Worm (Caenorhabditis elegans): Measurements from ENCODE around the gene unc-69.
A peak's percentile ranks its signal among the peaks of the same experiment; 100 is the strongest.

Gene unc-69

DNA sequence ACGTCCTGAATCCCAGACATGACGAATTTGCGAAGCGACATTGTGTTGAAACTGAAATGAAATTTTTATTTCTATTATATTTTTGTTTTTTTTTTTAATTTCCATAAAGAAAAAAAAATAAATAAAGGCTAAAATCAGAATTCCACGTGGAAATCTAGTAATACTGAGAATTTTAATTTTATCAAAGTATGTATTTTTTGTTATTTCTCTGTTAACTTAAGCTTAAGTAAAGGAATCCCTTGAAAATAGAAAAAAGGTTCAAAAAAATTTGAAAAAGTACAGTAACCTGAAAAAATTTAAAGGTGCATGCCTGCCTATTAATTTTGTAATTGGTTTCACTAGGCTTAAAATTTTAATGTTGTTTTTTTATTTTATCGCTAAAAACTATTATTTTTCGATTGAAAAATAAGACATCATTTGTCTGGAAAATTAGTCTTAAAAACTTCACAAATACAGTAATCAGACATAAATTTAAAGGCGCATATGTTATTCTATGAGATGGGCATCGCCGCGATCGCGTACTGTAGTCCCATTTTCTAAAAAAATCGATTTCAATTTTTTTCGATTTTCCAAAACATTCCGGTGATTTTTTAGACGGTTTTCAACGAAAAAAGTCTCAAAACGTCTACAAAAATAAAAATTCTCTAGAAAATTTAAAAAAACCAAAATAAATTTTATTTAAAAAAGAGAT, 11.8 kb downstream of the unc-69 start, which contains the start of gene nex-2 (continued):
- no peak for TF ChIP-seq sdc-2 (tag; optimal IDR thresholded peaks at IDR 0.05)

DNA sequence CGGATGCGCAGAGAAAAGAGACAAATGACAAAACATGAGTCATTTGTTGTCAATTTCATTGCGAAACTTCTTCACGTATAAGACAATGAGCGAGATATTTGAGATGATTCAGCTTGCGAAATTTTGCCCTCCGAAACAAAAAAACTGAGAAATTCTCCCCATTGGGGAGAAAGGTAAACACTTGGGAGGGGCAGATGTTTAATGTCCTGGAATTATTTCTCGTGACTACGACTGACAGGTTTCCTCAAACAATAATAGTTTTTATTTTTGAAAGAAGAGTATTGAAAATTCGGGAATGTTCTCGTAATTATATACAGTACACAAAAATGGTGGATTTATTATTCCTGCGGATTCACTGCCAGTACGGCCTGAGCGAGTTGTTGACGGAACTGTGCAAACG, 12.5 kb downstream of the unc-69 start:
- TF ChIP-seq pax-1 (tag; optimal IDR thresholded peaks at IDR 0.05), result no peak
- no peak for TF ChIP-seq pag-3 (tag; optimal IDR thresholded peaks at IDR 0.05; ENCODE audit: borderline replicate concordance)

DNA sequence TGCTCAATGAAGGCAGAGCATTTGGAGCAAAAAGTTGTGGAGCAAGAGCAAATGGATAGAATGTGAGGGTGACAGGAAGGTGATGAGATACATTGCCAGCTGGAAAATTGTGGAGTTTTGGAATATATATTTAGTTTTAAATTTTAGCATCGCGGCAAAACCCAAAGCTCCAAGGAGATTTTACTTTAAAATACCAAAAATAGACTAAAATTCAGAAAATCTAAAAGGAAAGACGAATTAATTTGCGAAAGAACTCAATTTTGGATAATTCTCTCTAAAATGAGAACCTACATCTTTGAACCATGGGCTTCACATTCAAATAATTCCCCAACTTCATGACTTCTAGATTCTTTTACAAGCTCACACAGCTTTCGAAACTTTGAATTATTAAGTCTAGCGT, 13.8 kb downstream of the unc-69 start, which contains the start of gene T07C4.12:
Gene T07C4.12 (minus strand): TSS at position 101 of the 400 bp plus-strand sequence.
- TF ChIP-seq pax-1 (tag; optimal IDR thresholded peaks at IDR 0.05) (no peak), nhr-232 (tag; optimal IDR thresholded peaks at IDR 0.05) (no peak), ceh-24 (tag; optimal IDR thresholded peaks at IDR 0.05) (no peak), F13H6.1 (tag; optimal IDR thresholded peaks at IDR 0.05) (no peak), ceh-22 (tag; optimal IDR thresholded peaks at IDR 0.05) (no peak), fkh-6 (tag; optimal IDR thresholded peaks at IDR 0.05) (no peak), nfya-1 (tag; optimal IDR thresholded peaks at IDR 0.05) (no peak), unc-42 (tag; optimal IDR thresholded peaks at IDR 0.05) (no peak), ceh-48 (tag; optimal IDR thresholded peaks at IDR 0.05) (no peak)

DNA sequence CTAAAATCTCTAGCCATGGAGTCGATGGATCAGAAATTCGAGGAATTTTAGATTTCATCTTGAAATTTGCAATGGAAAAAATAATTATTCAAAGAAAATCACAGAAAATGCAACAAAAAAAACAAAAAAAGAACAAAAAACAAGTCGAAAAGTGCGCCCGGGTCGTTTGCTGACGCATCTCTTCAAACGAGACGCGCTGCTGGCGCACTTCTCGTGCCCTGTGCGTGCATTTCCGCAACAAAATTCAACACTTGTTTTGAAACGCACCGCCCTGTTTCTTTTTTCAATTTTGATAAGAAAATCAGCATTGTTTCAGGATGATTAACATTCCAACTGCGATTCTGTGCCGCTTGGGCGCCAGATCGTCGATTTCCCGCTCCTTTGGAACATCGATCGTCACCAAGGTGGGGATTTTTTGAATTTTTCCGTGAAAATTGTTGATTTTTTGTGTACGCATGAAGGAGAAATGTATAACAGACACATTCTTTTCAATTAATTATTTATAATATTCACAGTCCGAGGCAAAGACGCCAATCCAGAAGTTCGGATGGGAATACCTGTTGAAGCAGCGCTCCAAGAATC, 15.3 kb downstream of the unc-69 start, which contains the start of the genes jmjd-4 and mev-1:
Gene jmjd-4 (minus strand): TSS at position 58 of the 582 bp plus-strand sequence.
Gene mev-1 (plus strand): TSS at position 317 of the 582 bp plus-strand sequence.
- peak; percentile 45 for TF ChIP-seq ref-2 (tag; optimal IDR thresholded peaks at IDR 0.05)
- TF ChIP-seq ceh-18 (tag; optimal IDR thresholded peaks at IDR 0.05), result peak; percentile 70
- TF ChIP-seq unc-42 (tag; optimal IDR thresholded peaks at IDR 0.05), result peak; percentile 31
- no peak for TF ChIP-seq pag-3 (tag; optimal IDR thresholded peaks at IDR 0.05; ENCODE audit: borderline replicate concordance)
- no peak for TF ChIP-seq ztf-16 (tag; optimal IDR thresholded peaks at IDR 0.05)
- no peak for TF ChIP-seq zip-5 (tag; optimal IDR thresholded peaks at IDR 0.05)
- TF ChIP-seq rnt-1 (tag; optimal IDR thresholded peaks at IDR 0.05), result peak; percentile 58
- peak; percentile 56 for TF ChIP-seq ceh-31 (tag; optimal IDR thresholded peaks at IDR 0.05)
- TF ChIP-seq ahr-1 (tag; optimal IDR thresholded peaks at IDR 0.05), result peak; percentile 24
- TF ChIP-seq nfya-1 (tag; optimal IDR thresholded peaks at IDR 0.05), result peak; percentile 68
- TF ChIP-seq elt-2 (tag; optimal IDR thresholded peaks at IDR 0.05), result peak; percentile 60
- peak; percentile 57 for TF ChIP-seq unc-86 (tag; optimal IDR thresholded peaks at IDR 0.05)
- peak; percentile 36 for TF ChIP-seq dve-1 (tag; optimal IDR thresholded peaks at IDR 0.05)
- peak; percentile 36 for TF ChIP-seq ceh-30 (tag; optimal IDR thresholded peaks at IDR 0.05)
- no peak for TF ChIP-seq pros-1 (tag; optimal IDR thresholded peaks at IDR 0.05)
- peak; percentile 43 for TF ChIP-seq ceh-14 (tag; optimal IDR thresholded peaks at IDR 0.05)
- peak; percentile 50 for TF ChIP-seq tbx-2 (tag; optimal IDR thresholded peaks at IDR 0.05)
- peak; percentile 13 for TF ChIP-seq C38D4.7 (GFP tag; optimal IDR thresholded peaks at IDR 0.05)
- TF ChIP-seq nhr-11 (tag; optimal IDR thresholded peaks at IDR 0.05), result no peak
- peak; percentile 9 for TF ChIP-seq C08G9.2 (tag; optimal IDR thresholded peaks at IDR 0.05)
- TF ChIP-seq che-1 (tag; optimal IDR thresholded peaks at IDR 0.05), result peak; percentile 33
- TF ChIP-seq ceh-34 (tag; optimal IDR thresholded peaks at IDR 0.05), result peak; percentile 18
- TF ChIP-seq unc-3 (GFP tag; conservative IDR thresholded peaks at IDR 0.05), result peak; percentile 41; the same call in 1 of the 2 replicates
- no peak for TF ChIP-seq unc-3 (tag; optimal IDR thresholded peaks at IDR 0.05)
- no peak for TF ChIP-seq elt-4 (tag; optimal IDR thresholded peaks at IDR 0.05)

DNA sequence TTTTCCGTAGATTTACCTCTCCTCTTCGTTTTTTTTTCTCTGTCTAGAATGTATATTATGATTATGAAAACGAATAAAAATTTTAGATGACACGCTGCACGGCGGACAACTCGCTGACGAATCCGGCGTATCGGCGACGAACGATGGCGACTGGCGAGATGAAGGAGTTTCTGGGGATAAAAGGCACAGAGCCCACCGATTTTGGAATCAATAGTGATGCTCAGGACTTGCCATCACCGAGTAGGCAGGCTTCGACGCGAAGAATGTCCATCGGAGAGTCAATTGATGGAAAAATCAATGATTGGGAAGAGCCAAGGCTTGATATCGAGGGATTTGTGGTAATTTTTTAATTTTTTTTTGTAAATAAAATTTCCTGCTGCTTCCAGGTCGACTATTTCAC, 16.3 kb downstream of the unc-69 start, which contains the start of gene ced-9:
Gene ced-9 (plus strand): TSS at position 87 of the 400 bp plus-strand sequence.
- TF ChIP-seq pha-4 (tag; optimal IDR thresholded peaks at IDR 0.05), result no peak
